Worm (Caenorhabditis elegans) whole organism, L3 larva: ENCODE results near the gene C08G9.1.

ENCODE experiments used
- ceh-16 ChIP-seq: sonication (generic microtip); optimal IDR thresholded peaks from 2 replicates; lab custom pipeline; 2017; ENCODE audit warnings: missing biosample characterization, missing genetic modification characterization
- elt-1 ChIP-seq: fragments of 150-350 bp; optimal IDR thresholded peaks from 2 replicates; lab custom pipeline; 2014; ENCODE audit warnings: missing biosample characterization, missing genetic modification characterization
- elt-2 ChIP-seq: sonication (generic microtip); optimal IDR thresholded peaks from 2 replicates; lab custom pipeline; 2016; ENCODE audit warnings: missing genetic modification reagents, mild to moderate bottlenecking, missing genetic modification characterization, missing compliant biosample characterization
- fkh-10 ChIP-seq: sonication (generic microtip); optimal IDR thresholded peaks from 2 replicates; lab custom pipeline; 2017; ENCODE audit warnings: missing biosample characterization, missing genetic modification reagents, missing genetic modification characterization
- unc-62 ChIP-seq: fragments of 150-350 bp; sonication (generic microtip); optimal IDR thresholded peaks from 4 replicates; lab custom pipeline; 2014; ENCODE audit warnings: missing biosample characterization, missing genetic modification reagents, missing genetic modification characterization

DNA sequence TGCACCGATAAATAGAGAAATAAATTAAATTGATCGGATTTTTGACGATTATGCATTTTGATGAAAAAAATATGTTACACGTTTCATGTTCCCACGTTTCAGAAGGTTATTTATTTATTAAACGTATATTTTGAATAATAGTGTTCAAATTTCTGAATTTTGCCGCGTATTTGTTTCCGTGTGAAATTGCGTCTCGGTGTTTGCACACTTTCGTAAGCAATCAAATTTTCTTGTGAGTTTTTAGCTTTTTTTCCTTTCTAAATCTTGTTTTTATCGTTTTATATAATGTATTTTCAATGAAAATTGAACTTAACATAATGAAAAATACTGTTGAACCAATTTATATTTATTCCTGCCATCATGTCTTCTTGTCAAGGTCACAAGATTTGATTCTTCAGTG lies 26.0 kb upstream of the C08G9.1 start, which contains the start of gene F45E4.6:
- TF ChIP-seq ceh-16 (tag; lab: Kevin White, UChicago) (no peak), fkh-10 (no peak), unc-62 (GFP tag; lab: Kevin White, UChicago) (no peak), elt-2 (no peak), elt-1 (tag; lab: Kevin White, UChicago) (no peak)
